Fruit fly (Drosophila melanogaster) whole organism, embryonic: ENCODE data around the gene Ced-12.

Experiments used
- CG10147 ChIP-seq: fragments of 200-800 bp; sonication (Bioruptor generic); optimal IDR thresholded peaks from 2 replicates; lab custom pipeline; 2019; ENCODE audit warnings: missing biosample characterization, mild to moderate bottlenecking, missing genetic modification characterization, moderate library complexity
- CG10462 ChIP-seq: fragments of 200-800 bp; sonication (Bioruptor generic); optimal IDR thresholded peaks from 2 replicates; lab custom pipeline; 2016; ENCODE audit warnings: missing biosample characterization, missing genetic modification characterization
- CG12391 ChIP-seq: fragments of 200-800 bp; sonication (Bioruptor generic); optimal IDR thresholded peaks from 3 replicates; lab custom pipeline; 2018; ENCODE audit warnings: missing biosample characterization, mild to moderate bottlenecking, missing genetic modification characterization, moderate library complexity
- CG13123 ChIP-seq: fragments of 200-800 bp; sonication (Bioruptor generic); optimal IDR thresholded peaks from 2 replicates; lab custom pipeline; 2016; ENCODE audit warnings: missing biosample characterization, missing genetic modification characterization
- CG15696 ChIP-seq: fragments of 200-800 bp; sonication (Bioruptor generic); optimal IDR thresholded peaks from 2 replicates; lab custom pipeline; 2019; ENCODE audit warnings: missing biosample characterization, mild to moderate bottlenecking, missing genetic modification characterization, moderate library complexity
- CG17385 ChIP-seq: fragments of 200-800 bp; sonication (Bioruptor generic); optimal IDR thresholded peaks from 3 replicates; lab custom pipeline; 2018; ENCODE audit warnings: missing biosample characterization, mild to moderate bottlenecking, missing genetic modification characterization
- CG18011 ChIP-seq: fragments of 200-800 bp; sonication (Bioruptor generic); optimal IDR thresholded peaks from 2 replicates; lab custom pipeline; 2017; ENCODE audit warnings: missing biosample characterization, missing genetic modification characterization, mild to moderate bottlenecking, moderate library complexity, missing genotype
- CG18262 ChIP-seq: fragments of 200-800 bp; optimal IDR thresholded peaks from 3 replicates; lab custom pipeline; 2019; ENCODE audit warnings: missing biosample characterization, mild to moderate bottlenecking, missing genetic modification characterization, moderate library complexity
- CG2129 ChIP-seq: fragments of 200-800 bp; sonication (Bioruptor generic); IDR thresholded peaks from 2 replicates; pipeline ENCODE4 v1.3.6; 2022; ENCODE audit warnings: missing biosample characterization, missing genetic modification characterization; ENCODE audit not compliant: partially characterized antibody
- CG31441 ChIP-seq: fragments of 200-800 bp; sonication (Bioruptor generic); IDR thresholded peaks from 2 replicates; pipeline ENCODE4 v1.3.6; 2022; ENCODE audit warnings: missing biosample characterization, missing genetic modification characterization
- CG3847 ChIP-seq: fragments of 200-800 bp; sonication (Bioruptor generic); IDR thresholded peaks from 2 replicates; pipeline ENCODE4 v1.3.6; 2022; ENCODE audit warnings: missing biosample characterization, missing genetic modification characterization
- CG3995 ChIP-seq: fragments of 200-800 bp; sonication (Bioruptor generic); optimal IDR thresholded peaks from 3 replicates; lab custom pipeline; 2016; ENCODE audit warnings: missing biosample characterization, missing genetic modification characterization
- CG42726 ChIP-seq: fragments of 200-800 bp; sonication (Bioruptor generic); IDR thresholded peaks from 2 replicates; pipeline ENCODE4 v1.3.6; 2022; ENCODE audit warnings: missing biosample characterization, missing genetic modification characterization; ENCODE audit not compliant: partially characterized antibody
- CG5180 ChIP-seq: fragments of 200-800 bp; sonication (Bioruptor generic); optimal IDR thresholded peaks from 3 replicates; lab custom pipeline; 2017; ENCODE audit warnings: missing biosample characterization, missing genetic modification characterization, mild to moderate bottlenecking, moderate library complexity, missing genetic modification reagents
- CG7963 ChIP-seq: fragments of 200-800 bp; sonication (Bioruptor generic); IDR thresholded peaks from 3 replicates; pipeline ENCODE4 v1.3.6; 2022; ENCODE audit warnings: missing biosample characterization, missing genetic modification characterization; ENCODE audit not compliant: partially characterized antibody
- CG9797 ChIP-seq: fragments of 200-800 bp; sonication (Bioruptor generic); optimal IDR thresholded peaks from 3 replicates; lab custom pipeline; 2018; ENCODE audit warnings: missing biosample characterization, mild to moderate bottlenecking, missing genetic modification characterization
- CHES-1-like ChIP-seq: fragments of 200-800 bp; sonication (Bioruptor generic); optimal IDR thresholded peaks from 2 replicates; lab custom pipeline; 2016; ENCODE audit warnings: missing biosample characterization, missing genetic modification characterization
- Dad ChIP-seq: fragments of 200-800 bp; sonication (Bioruptor generic); optimal IDR thresholded peaks from 3 replicates; lab custom pipeline; 2016; ENCODE audit warnings: missing biosample characterization, missing genetic modification characterization
- Doc3 ChIP-seq: fragments of 200-800 bp; sonication (Bioruptor generic); IDR thresholded peaks from 3 replicates; pipeline ENCODE4 v1.3.6; 2022; ENCODE audit warnings: missing biosample characterization, missing genetic modification characterization; ENCODE audit not compliant: partially characterized antibody
- Dref ChIP-seq: fragments of 200-800 bp; sonication (Bioruptor generic); IDR thresholded peaks from 2 replicates; pipeline ENCODE4 v1.3.6; 2022; ENCODE audit warnings: missing biosample characterization, missing genetic modification characterization
- MESR4 ChIP-seq: fragments of 200-800 bp; sonication (Bioruptor generic); optimal IDR thresholded peaks from 2 replicates; lab custom pipeline; 2018; ENCODE audit warnings: missing biosample characterization, mild to moderate bottlenecking, missing genetic modification characterization, moderate library complexity
- NFAT ChIP-seq: fragments of 200-800 bp; sonication (Bioruptor generic); IDR thresholded peaks from 2 replicates; pipeline ENCODE4 v1.3.6; 2022; ENCODE audit warnings: missing biosample characterization, missing genetic modification characterization
- Opbp ChIP-seq: fragments of 200-800 bp; sonication (Bioruptor generic); IDR thresholded peaks from 3 replicates; pipeline ENCODE4 v1.3.6; 2022; ENCODE audit warnings: missing biosample characterization, missing genetic modification characterization; ENCODE audit not compliant: partially characterized antibody
- Sin3A ChIP-seq: fragments of >200 bp; optimal IDR thresholded peaks from 2 replicates; lab custom pipeline; 2018
- Sox102F ChIP-seq: fragments of 200-800 bp; sonication (Bioruptor generic); optimal IDR thresholded peaks from 2 replicates; lab custom pipeline; 2018; ENCODE audit warnings: missing biosample characterization, mild to moderate bottlenecking, missing genetic modification characterization, moderate library complexity
- Sry-δ ChIP-seq: fragments of 200-800 bp; sonication (Bioruptor generic); optimal IDR thresholded peaks from 2 replicates; lab custom pipeline; 2016; ENCODE audit warnings: missing biosample characterization, missing genetic modification characterization
- Taf1 ChIP-seq: fragments of 200-800 bp; sonication (Bioruptor generic); IDR thresholded peaks from 2 replicates; pipeline ENCODE4 v1.3.6; 2022; ENCODE audit warnings: missing biosample characterization, missing genetic modification characterization
- Trl ChIP-seq, 3 experiments: fragments of >200 bp in 2 of 3; fragments of 200-800 bp in 1 of 3; sonication (Bioruptor generic) in 1 of 3; optimal IDR thresholded peaks; 2 replicates in 1 of 3; 3 replicates in 2 of 3; lab custom pipeline; 2016 to 2017; ENCODE audit warnings: missing biosample characterization in 1 of 3, missing genetic modification characterization in 1 of 3
- Usf ChIP-seq: fragments of 200-800 bp; sonication (Bioruptor generic); optimal IDR thresholded peaks from 2 replicates; lab custom pipeline; 2017; ENCODE audit warnings: missing genotype, missing biosample characterization, missing genetic modification characterization
- crol ChIP-seq: fragments of 200-800 bp; sonication (Bioruptor generic); IDR thresholded peaks from 2 replicates; pipeline ENCODE4 v1.3.6; 2022; ENCODE audit warnings: missing biosample characterization, missing genetic modification characterization
- gcm ChIP-seq: fragments of 200-800 bp; sonication (Bioruptor generic); optimal IDR thresholded peaks from 2 replicates; lab custom pipeline; 2019; ENCODE audit warnings: missing biosample characterization, mild to moderate bottlenecking, missing genetic modification characterization, moderate library complexity
- hbn ChIP-seq: fragments of 200-800 bp; sonication (Bioruptor generic); IDR thresholded peaks from 2 replicates; pipeline ENCODE4 v1.3.6; 2022; ENCODE audit warnings: missing biosample characterization, missing genetic modification characterization; ENCODE audit not compliant: partially characterized antibody
- her ChIP-seq: fragments of 200-800 bp; sonication (Bioruptor generic); optimal IDR thresholded peaks from 2 replicates; lab custom pipeline; 2016; ENCODE audit warnings: missing biosample characterization, missing genetic modification characterization
- insv ChIP-seq, 2 experiments: fragments of 200-800 bp; sonication (Bioruptor generic); optimal IDR thresholded peaks; 3 replicates each; lab custom pipeline; 2016 to 2018; ENCODE audit warnings: missing biosample characterization in 2 of 2, missing genetic modification characterization in 2 of 2
- inv ChIP-seq: fragments of 200-800 bp; sonication (Bioruptor generic); IDR thresholded peaks from 2 replicates; pipeline ENCODE4 v1.3.6; 2022; ENCODE audit warnings: missing biosample characterization, missing genetic modification characterization; ENCODE audit not compliant: partially characterized antibody
- lilli ChIP-seq: fragments of 200-800 bp; sonication (Bioruptor generic); optimal IDR thresholded peaks from 3 replicates; lab custom pipeline; 2016; ENCODE audit warnings: missing biosample characterization, missing genetic modification characterization
- odd ChIP-seq: fragments of 200-800 bp; sonication (Bioruptor generic); optimal IDR thresholded peaks from 2 replicates; lab custom pipeline; 2017; ENCODE audit warnings: missing biosample characterization, mild to moderate bottlenecking, missing genetic modification characterization
- ro ChIP-seq: fragments of 200-800 bp; sonication (Bioruptor generic); IDR thresholded peaks from 2 replicates; pipeline ENCODE4 v1.3.6; 2022; ENCODE audit warnings: missing biosample characterization, missing genetic modification characterization
- sens ChIP-seq: fragments of 200-800 bp; sonication (Bioruptor generic); peaks from one replicate; lab custom pipeline; 2016; ENCODE audit warnings: missing biosample characterization, missing genetic modification characterization
- slou ChIP-seq: fragments of 200-800 bp; sonication (Bioruptor generic); optimal IDR thresholded peaks from 3 replicates; lab custom pipeline; 2016; ENCODE audit warnings: missing biosample characterization, missing genetic modification characterization
- sug ChIP-seq: fragments of 200-800 bp; optimal IDR thresholded peaks from 2 replicates; lab custom pipeline; 2019; ENCODE audit warnings: missing biosample characterization, mild to moderate bottlenecking, missing genetic modification characterization, moderate library complexity
- tll ChIP-seq, 2 experiments: fragments of 200-800 bp in 1 of 2; fragments of >200 bp in 1 of 2; sonication (Bioruptor generic) in 1 of 2; optimal IDR thresholded peaks; 2 replicates each; lab custom pipeline; 2017 to 2019; ENCODE audit warnings: missing biosample characterization in 2 of 2, missing genetic modification characterization in 2 of 2, mild to moderate bottlenecking in 1 of 2, moderate library complexity in 1 of 2
- tna ChIP-seq: fragments of 200-800 bp; sonication (Bioruptor generic); IDR thresholded peaks from 2 replicates; pipeline ENCODE4 v1.3.6; 2022; ENCODE audit warnings: missing biosample characterization, missing genetic modification characterization; ENCODE audit not compliant: partially characterized antibody
- trem ChIP-seq: fragments of 200-800 bp; optimal IDR thresholded peaks from 3 replicates; lab custom pipeline; 2019; ENCODE audit warnings: missing biosample characterization, mild to moderate bottlenecking, missing genetic modification characterization, moderate library complexity
- vnd ChIP-seq: fragments of 200-800 bp; sonication (Bioruptor generic); IDR thresholded peaks from 3 replicates; pipeline ENCODE4 v1.3.6; 2022; ENCODE audit warnings: missing biosample characterization, missing genetic modification characterization; ENCODE audit not compliant: partially characterized antibody
- vvl ChIP-seq: fragments of 200-800 bp; sonication (Bioruptor generic); IDR thresholded peaks from 2 replicates; pipeline ENCODE4 v1.3.6; 2022; ENCODE audit warnings: missing biosample characterization, missing genetic modification characterization
- zen ChIP-seq: fragments of 200-800 bp; sonication (Bioruptor generic); optimal IDR thresholded peaks from 3 replicates; lab custom pipeline; 2018; ENCODE audit warnings: missing biosample characterization, mild to moderate bottlenecking, missing genetic modification characterization, moderate library complexity

The Ced-12 gene

DNA sequence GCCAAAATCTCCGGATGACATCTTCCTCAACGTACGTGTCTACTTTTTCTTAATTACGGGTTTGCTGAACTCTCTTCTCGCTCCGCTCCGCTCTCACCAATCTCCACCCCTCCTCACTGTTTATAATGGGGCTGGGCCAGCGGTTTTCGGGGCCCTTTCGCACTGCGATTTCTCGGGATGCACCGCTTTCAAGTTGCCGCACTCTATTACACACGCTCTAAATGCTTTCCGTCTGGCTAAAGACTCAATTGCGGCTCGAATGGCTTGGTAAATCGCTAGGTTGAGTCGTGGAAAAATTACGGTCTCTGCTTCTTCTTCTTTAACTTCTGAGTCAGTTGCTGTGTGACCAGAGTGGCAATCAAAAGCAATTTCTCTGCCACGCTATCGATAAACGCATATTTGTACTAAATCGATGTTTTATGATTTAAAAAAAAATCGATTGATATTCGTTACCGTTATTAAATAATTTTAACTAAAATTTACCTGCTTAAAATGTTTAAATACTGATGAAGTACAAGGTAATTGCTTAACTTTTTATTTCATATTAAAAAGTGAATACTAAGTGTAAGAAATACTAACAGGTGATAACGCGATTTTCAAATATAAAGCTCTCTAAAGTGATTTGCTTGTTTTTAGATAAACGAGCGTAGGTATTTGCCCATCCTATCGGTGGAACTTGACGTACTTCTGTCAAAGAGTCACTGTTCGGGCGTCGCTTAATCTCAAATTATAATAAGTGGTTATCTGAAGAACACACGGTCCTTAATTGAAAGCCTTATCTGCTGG is 11.3 kb downstream of the Ced-12 start, which contains the start of the genes Rab6 and Phae1 (continued):
- peak; percentile 89 for TF ChIP-seq CG3995 (GFP tag; lab: Kevin White, UChicago)
- peak; percentile 42; the same call in 1 of the 2 replicates for TF ChIP-seq CG42726
- peak; percentile 97 for TF ChIP-seq CG17385 (GFP tag; lab: Kevin White, UChicago)
- TF ChIP-seq slou (GFP tag; lab: Kevin White, UChicago) = no peak
- peak; percentile 66 to 68 for TF ChIP-seq Trl (optimal IDR thresholded peaks at IDR 0.05; lab: Kevin White, UChicago)
- no peak for TF ChIP-seq Trl (GFP tag; optimal IDR thresholded peaks at IDR 0.05; lab: Kevin White, UChicago)
- TF ChIP-seq NFAT = peak; percentile 62; the same call in 1 of the 2 replicates
- TF ChIP-seq Sox102F (GFP tag; lab: Kevin White, UChicago) = no peak
- TF ChIP-seq CG18011 (GFP tag; lab: Kevin White, UChicago) = no peak
- peak; percentile 81 for TF ChIP-seq CG9797 (GFP tag; lab: Kevin White, UChicago)
- no peak for TF ChIP-seq gcm (GFP tag; lab: Kevin White, UChicago)
- peak; percentile 36; the same call in 1 of the 2 replicates for TF ChIP-seq vvl
- TF ChIP-seq CG13123 = no peak
- no peak for TF ChIP-seq ro (GFP tag; lab: Robert Waterston, UW)
- TF ChIP-seq crol (GFP tag; lab: Robert Waterston, UW) = peak; percentile 83
- TF ChIP-seq Doc3 (GFP tag; lab: Robert Waterston, UW) = peak; percentile 74; the same call in 2 of the 3 replicates
- peak; percentile 29 for TF ChIP-seq sens (GFP tag; lab: Kevin White, UChicago)
- no peak for TF ChIP-seq Dad (GFP tag; lab: Kevin White, UChicago)
- TF ChIP-seq CG18262 (tag; lab: Kevin White, UChicago) = peak; percentile 13
- peak; percentile 4 for TF ChIP-seq CG10147 (GFP tag; lab: Kevin White, UChicago)
- TF ChIP-seq CG12391 (tag; lab: Kevin White, UChicago) = peak; percentile 20
- TF ChIP-seq Dref (GFP tag; lab: Robert Waterston, UW) = peak; percentile 88
- TF ChIP-seq trem (tag; lab: Kevin White, UChicago) = peak; percentile 77
- peak; percentile 0 for TF ChIP-seq zen (tag; lab: Kevin White, UChicago)
- TF ChIP-seq Taf1 (GFP tag; lab: Robert Waterston, UW) = no peak
- TF ChIP-seq CG5180 (GFP tag; lab: Kevin White, UChicago) = no peak
- peak; percentile 6 for TF ChIP-seq her
- peak in 1 of 2 experiments; percentile 40 for TF ChIP-seq tll (GFP tag; optimal IDR thresholded peaks at IDR 0.05; lab: Kevin White, UChicago)
- peak; percentile 72; the same call in 1 of the 2 replicates for TF ChIP-seq inv (GFP tag; lab: Robert Waterston, UW)
- peak; percentile 70 for TF ChIP-seq Sry-δ (GFP tag; lab: Kevin White, UChicago)
- TF ChIP-seq CG15696 (tag; lab: Kevin White, UChicago) = no peak
- TF ChIP-seq CG31441 (GFP tag; lab: Robert Waterston, UW) = peak; percentile 19; the same call in 1 of the 2 replicates
- TF ChIP-seq Usf = no peak
- peak; percentile 55; the same call in 1 of the 2 replicates for TF ChIP-seq CG2129 (GFP tag; lab: Robert Waterston, UW)
- no peak for TF ChIP-seq insv (GFP tag; optimal IDR thresholded peaks at IDR 0.05; lab: Kevin White, UChicago)
- peak; percentile 74 for TF ChIP-seq hbn (GFP tag; lab: Robert Waterston, UW)
- TF ChIP-seq vnd (GFP tag; lab: Robert Waterston, UW) = peak; percentile 66
- TF ChIP-seq lilli (GFP tag; lab: Kevin White, UChicago) = peak; percentile 14
- TF ChIP-seq MESR4 (GFP tag; lab: Kevin White, UChicago) = peak; percentile 99
- peak; percentile 55; the same call in 1 of the 2 replicates for TF ChIP-seq tna (GFP tag; lab: Robert Waterston, UW)
- peak; percentile 27 for TF ChIP-seq CG10462 (GFP tag; lab: Kevin White, UChicago)
- peak; percentile 41 for TF ChIP-seq CHES-1-like (GFP tag; lab: Kevin White, UChicago)
- TF ChIP-seq CG7963 = peak; percentile 60; the same call in 1 of the 3 replicates
- TF ChIP-seq Opbp (GFP tag; lab: Robert Waterston, UW) = peak; percentile 67; the same call in 2 of the 3 replicates
- peak; percentile 45 for TF ChIP-seq Sin3A (lab: Kevin White, UChicago)
- peak; percentile 30; the same call in 1 of the 2 replicates for TF ChIP-seq CG3847 (GFP tag; lab: Robert Waterston, UW)
- peak; percentile 10 for TF ChIP-seq sug (tag; lab: Kevin White, UChicago)
- TF ChIP-seq odd (GFP tag; lab: Kevin White, UChicago) = no peak
